Fruit fly (Drosophila melanogaster) whole organism, adult: ENCODE results near the gene Gmap.

ENCODE experiments used
- CG11617 ChIP-seq: fragments of 200-800 bp; sonication (Bioruptor generic); optimal IDR thresholded peaks from 2 replicates; lab custom pipeline; 2017; ENCODE audit warnings: mild to moderate bottlenecking, missing biosample characterization, missing genetic modification reagents, missing genetic modification characterization
- cnc ChIP-seq, 2 experiments: fragments of >200 bp; optimal IDR thresholded peaks; 2 replicates each; lab custom pipeline; 2017
- kay ChIP-seq: fragments of 200-800 bp; sonication (Bioruptor generic); peaks from one replicate; lab custom pipeline; 2016; ENCODE audit warnings: missing biosample characterization, missing genetic modification characterization, borderline replicate concordance
- pad ChIP-seq: fragments of 200-800 bp; sonication (Bioruptor generic); optimal IDR thresholded peaks from 3 replicates; lab custom pipeline; 2017; ENCODE audit warnings: missing biosample characterization, missing genetic modification characterization, mild to moderate bottlenecking, moderate library complexity, missing genetic modification reagents

- no peak for TF ChIP-seq cnc (optimal IDR thresholded peaks at IDR 0.05; lab: Kevin White, UChicago)
- TF ChIP-seq CG11617 (GFP tag; lab: Kevin White, UChicago): peak; percentile 30
- no peak for TF ChIP-seq kay (GFP tag; lab: Kevin White, UChicago)
- peak; percentile 94 for TF ChIP-seq pad
Observed at dm6 chrX:15498791-15499190, 12.1 kb downstream of the Gmap start.
